Fruit fly (Drosophila melanogaster): ENCODE data around the gene ogre.

Gene ogre

DNA sequence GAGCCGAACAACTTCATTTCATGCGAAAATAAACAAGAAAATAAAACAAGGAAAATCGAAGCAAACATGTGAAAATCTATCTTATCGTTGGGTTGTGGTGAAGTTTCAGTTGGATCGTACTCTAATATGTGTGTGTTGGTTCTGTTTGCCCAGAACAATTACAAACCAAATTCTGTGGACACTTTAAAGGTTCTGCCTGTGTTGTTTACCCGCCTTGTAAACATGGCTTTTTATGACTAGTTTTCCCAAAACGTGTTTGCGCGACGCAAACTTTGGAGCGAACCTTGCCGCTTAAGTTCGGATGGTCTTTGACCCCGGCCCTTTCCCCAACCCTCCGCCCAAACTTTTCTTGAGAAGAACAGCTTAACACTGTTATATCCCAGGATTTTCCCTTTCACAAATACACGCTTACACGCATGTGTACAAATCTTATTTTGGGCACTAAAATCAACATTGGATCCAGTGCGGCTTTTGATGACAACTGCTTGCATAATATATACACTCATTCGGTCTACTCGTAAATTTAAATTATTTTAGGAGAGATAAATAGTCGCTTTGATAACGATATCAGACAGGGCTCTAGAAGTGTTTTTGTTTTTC is 13.1 kb upstream of the ogre start (continued):
- TF ChIP-seq CG4820 (GFP tag; optimal IDR thresholded peaks at IDR 0.05) (peak; percentile 79), CG5245 (GFP tag; optimal IDR thresholded peaks at IDR 0.05) (peak; percentile 59), CG8089 (GFP tag; optimal IDR thresholded peaks at IDR 0.05) (peak; percentile 94), NK7.1 (GFP tag; optimal IDR thresholded peaks at IDR 0.05) (peak; percentile 69), CG13123 (GFP tag; optimal IDR thresholded peaks at IDR 0.05) (peak; percentile 93), br (optimal IDR thresholded peaks at IDR 0.05) (no peak), CG7556 (GFP tag; optimal IDR thresholded peaks at IDR 0.05) (peak; percentile 86), al (GFP tag; IDR thresholded peaks at IDR 0.05) (no peak; the same call in 1 of the 2 replicates), phol (tag; optimal IDR thresholded peaks at IDR 0.05) (no peak), yki (optimal IDR thresholded peaks at IDR 0.05) (no peak), CG3281 (GFP tag; optimal IDR thresholded peaks at IDR 0.05) (peak; percentile 70), vfl (GFP tag; optimal IDR thresholded peaks at IDR 0.05) (peak; percentile 55), HLHmδ (GFP tag; optimal IDR thresholded peaks at IDR 0.05) (peak; percentile 94), Dll (GFP tag; IDR thresholded peaks at IDR 0.05; ENCODE audit: partially characterized antibody) (no peak), Hr39 (optimal IDR thresholded peaks at IDR 0.05) (no peak), hth (optimal IDR thresholded peaks at IDR 0.05) (no peak), pita (GFP tag; optimal IDR thresholded peaks at IDR 0.05) (no peak), inv (GFP tag; IDR thresholded peaks at IDR 0.05; ENCODE audit: partially characterized antibody) (no peak), ind (GFP tag; optimal IDR thresholded peaks at IDR 0.05) (peak; percentile 8), CHES-1-like (GFP tag; optimal IDR thresholded peaks at IDR 0.05) (peak; percentile 91), ERR (GFP tag; optimal IDR thresholded peaks at IDR 0.05) (peak; percentile 48), Neu2 (GFP tag; optimal IDR thresholded peaks at IDR 0.05; ENCODE audit: borderline replicate concordance) (peak; percentile 44), CG12942 (GFP tag; optimal IDR thresholded peaks at IDR 0.05) (peak; percentile 84), D19A (tag; optimal IDR thresholded peaks at IDR 0.05) (peak; percentile 63), YL-1 (GFP tag; optimal IDR thresholded peaks at IDR 0.05) (peak; percentile 97), CG10959 (GFP tag; IDR thresholded peaks at IDR 0.05) (peak; percentile 82), CG11695 (GFP tag; IDR thresholded peaks at IDR 0.05) (peak; percentile 73), CG12659 (GFP tag; optimal IDR thresholded peaks at IDR 0.05) (peak; percentile 84), CG42726 (GFP tag; IDR thresholded peaks at IDR 0.05; ENCODE audit: partially characterized antibody) (no peak), Deaf1 (tag; optimal IDR thresholded peaks at IDR 0.05) (peak; percentile 19), CG8281 (tag; optimal IDR thresholded peaks at IDR 0.05) (peak; percentile 65), abd-A (tag; optimal IDR thresholded peaks at IDR 0.05) (no peak), zen2 (GFP tag; IDR thresholded peaks at IDR 0.05; ENCODE audit: partially characterized antibody) (no peak), CG12104 (GFP tag; optimal IDR thresholded peaks at IDR 0.05) (peak; percentile 87), ATbp (GFP tag; optimal IDR thresholded peaks at IDR 0.05) (peak; percentile 96), dmrt99B (tag; optimal IDR thresholded peaks at IDR 0.05) (peak; percentile 58), HLH54F (GFP tag; optimal IDR thresholded peaks at IDR 0.05) (peak; percentile 26), CG9215 (GFP tag; IDR thresholded peaks at IDR 0.05) (0 out of 2 replicates have a peak, but pooled peaks have one; percentile 9), Lpt (GFP tag; optimal IDR thresholded peaks at IDR 0.05) (no peak), crol (GFP tag; IDR thresholded peaks at IDR 0.05) (no peak), maf-S (GFP tag; optimal IDR thresholded peaks at IDR 0.05) (peak; percentile 80), CG18476 (GFP tag; optimal IDR thresholded peaks at IDR 0.05) (peak; percentile 82), CG30431 (GFP tag; optimal IDR thresholded peaks at IDR 0.05) (peak; percentile 66), jigr1 (GFP tag; IDR thresholded peaks at IDR 0.05) (no peak), Poxn (GFP tag; IDR thresholded peaks at IDR 0.05) (no peak), CG2678 (tag; optimal IDR thresholded peaks at IDR 0.05) (peak; percentile 88), rib (GFP tag; IDR thresholded peaks at IDR 0.05) (no peak), CG7839 (tag; optimal IDR thresholded peaks at IDR 0.05) (peak; percentile 64), BEAF-32 (GFP tag; optimal IDR thresholded peaks at IDR 0.05) (peak; percentile 1), CkIIα-i1 (GFP tag; IDR thresholded peaks at IDR 0.05) (no peak), HmgD (GFP tag; optimal IDR thresholded peaks at IDR 0.05) (peak; percentile 64), CG17612 (GFP tag; IDR thresholded peaks at IDR 0.05) (peak; percentile 42; the same call in 1 of the 2 replicates)

Data from whole organism, embryonic.